Fruit fly (Drosophila melanogaster) whole organism, prepupa: Measurements from ENCODE around the gene lwr.

Experiments
- CG10631 ChIP-seq: fragments of 200-800 bp; sonication (Bioruptor generic); optimal IDR thresholded peaks from 2 replicates; lab custom pipeline; 2016; ENCODE audit warnings: missing biosample characterization, missing genetic modification characterization
- CG10669 ChIP-seq: fragments of 200-800 bp; sonication (Bioruptor generic); optimal IDR thresholded peaks from 3 replicates; lab custom pipeline; 2018; ENCODE audit warnings: missing biosample characterization, mild to moderate bottlenecking, missing genetic modification characterization, moderate library complexity
- CG11294 ChIP-seq: fragments of 200-800 bp; sonication (Bioruptor generic); IDR thresholded peaks from 2 replicates; pipeline ENCODE4 v1.3.6; 2022; ENCODE audit warnings: missing biosample characterization, missing genetic modification characterization
- CG11762 ChIP-seq: fragments of 200-800 bp; sonication (Bioruptor generic); optimal IDR thresholded peaks from 3 replicates; lab custom pipeline; 2016; ENCODE audit warnings: missing biosample characterization, missing genetic modification characterization; ENCODE audit not compliant: insufficient read depth
- CG11902 ChIP-seq: fragments of 200-800 bp; sonication (Bioruptor generic); optimal IDR thresholded peaks from 3 replicates; lab custom pipeline; 2016; ENCODE audit warnings: missing biosample characterization, missing genetic modification characterization
- CG15336 ChIP-seq: fragments of 200-800 bp; sonication (Bioruptor generic); IDR thresholded peaks from 2 replicates; pipeline ENCODE4 v1.3.6; 2022; ENCODE audit warnings: missing biosample characterization, missing genetic modification characterization
- CG1621 ChIP-seq: fragments of 200-800 bp; sonication (Bioruptor generic); optimal IDR thresholded peaks from 3 replicates; lab custom pipeline; 2018; ENCODE audit warnings: missing biosample characterization, mild to moderate bottlenecking, missing genetic modification characterization
- CG16779 ChIP-seq: fragments of 200-800 bp; sonication (Bioruptor generic); optimal IDR thresholded peaks from 3 replicates; lab custom pipeline; 2017; ENCODE audit warnings: missing biosample characterization, mild to moderate bottlenecking, missing genetic modification characterization
- CG3032 ChIP-seq: fragments of 200-800 bp; optimal IDR thresholded peaks from 2 replicates; lab custom pipeline; 2019; ENCODE audit warnings: missing biosample characterization, mild to moderate bottlenecking, missing genetic modification characterization, moderate library complexity
- CG31627 ChIP-seq: fragments of 200-800 bp; sonication (Bioruptor generic); optimal IDR thresholded peaks from 3 replicates; lab custom pipeline; 2016; ENCODE audit warnings: missing biosample characterization, missing genetic modification characterization
- CG34406 ChIP-seq: fragments of 200-800 bp; sonication (Bioruptor generic); optimal IDR thresholded peaks from 3 replicates; lab custom pipeline; 2016; ENCODE audit warnings: missing biosample characterization, missing genetic modification characterization
- CG3919 ChIP-seq: fragments of 200-800 bp; sonication (Bioruptor generic); optimal IDR thresholded peaks from 3 replicates; lab custom pipeline; 2016; ENCODE audit warnings: missing biosample characterization, missing genetic modification characterization
- CG4318 ChIP-seq: fragments of 200-800 bp; sonication (Bioruptor generic); optimal IDR thresholded peaks from 3 replicates; lab custom pipeline; 2017; ENCODE audit warnings: missing biosample characterization, mild to moderate bottlenecking, missing genetic modification characterization
- CG6163 ChIP-seq: fragments of 200-800 bp; sonication (Bioruptor generic); IDR thresholded peaks from 3 replicates; pipeline ENCODE4 v1.3.6; 2022; ENCODE audit warnings: missing biosample characterization, missing genetic modification characterization
- CG6276 ChIP-seq: fragments of 200-800 bp; sonication (Bioruptor generic); optimal IDR thresholded peaks from 2 replicates; lab custom pipeline; 2017; ENCODE audit warnings: missing biosample characterization, mild to moderate bottlenecking, missing genetic modification characterization
- CG6808 ChIP-seq: fragments of 200-800 bp; sonication (Bioruptor generic); optimal IDR thresholded peaks from 3 replicates; lab custom pipeline; 2017; ENCODE audit warnings: missing biosample characterization, missing genetic modification characterization, mild to moderate bottlenecking, moderate library complexity, missing genetic modification reagents
- CG6854 ChIP-seq: fragments of 200-800 bp; sonication (Bioruptor generic); optimal IDR thresholded peaks from 2 replicates; lab custom pipeline; 2017; ENCODE audit warnings: missing biosample characterization, mild to moderate bottlenecking, missing genetic modification characterization
- CG7368 ChIP-seq: fragments of 200-800 bp; sonication (Bioruptor generic); optimal IDR thresholded peaks from 3 replicates; lab custom pipeline; 2016; ENCODE audit warnings: missing biosample characterization, missing genetic modification characterization
- CG8319 ChIP-seq: fragments of 200-800 bp; sonication (Bioruptor generic); optimal IDR thresholded peaks from 3 replicates; lab custom pipeline; 2016; ENCODE audit warnings: missing biosample characterization, missing genetic modification characterization
- CG9139 ChIP-seq: fragments of 200-800 bp; sonication (Bioruptor generic); optimal IDR thresholded peaks from 3 replicates; lab custom pipeline; 2017; ENCODE audit warnings: missing biosample characterization, mild to moderate bottlenecking, missing genetic modification characterization
- Eip75B ChIP-seq: fragments of 200-800 bp; sonication (Bioruptor generic); optimal IDR thresholded peaks from 3 replicates; lab custom pipeline; 2016; ENCODE audit warnings: missing biosample characterization, missing genetic modification characterization
- Eip78C ChIP-seq: fragments of 200-800 bp; sonication (Bioruptor generic); peaks from one replicate; lab custom pipeline; 2016; ENCODE audit warnings: missing biosample characterization, missing genetic modification characterization
- Ets96B ChIP-seq: fragments of 200-800 bp; optimal IDR thresholded peaks from 2 replicates; lab custom pipeline; 2019; ENCODE audit warnings: missing biosample characterization, mild to moderate bottlenecking, missing genetic modification characterization, moderate library complexity
- Hr38 ChIP-seq: sonication (Bioruptor generic); optimal IDR thresholded peaks from 2 replicates; lab custom pipeline; 2016; ENCODE audit warnings: missing biosample characterization, missing genetic modification characterization
- Hr39 ChIP-seq: fragments of 200-800 bp; sonication (Bioruptor generic); optimal IDR thresholded peaks from 2 replicates; lab custom pipeline; 2016; ENCODE audit warnings: missing biosample characterization, missing genetic modification characterization
- Hr4 ChIP-seq: fragments of 200-800 bp; sonication (Bioruptor generic); optimal IDR thresholded peaks from 3 replicates; lab custom pipeline; 2016; ENCODE audit warnings: missing biosample characterization, missing genetic modification characterization
- Lpt ChIP-seq: fragments of 200-800 bp; sonication (Bioruptor generic); optimal IDR thresholded peaks from 3 replicates; lab custom pipeline; 2016; ENCODE audit warnings: missing biosample characterization, missing genetic modification characterization
- Met ChIP-seq: fragments of 200-800 bp; sonication (Bioruptor generic); optimal IDR thresholded peaks from 3 replicates; lab custom pipeline; 2016; ENCODE audit warnings: missing biosample characterization, missing genetic modification characterization
- OdsH ChIP-seq: fragments of 200-800 bp; sonication (Bioruptor generic); optimal IDR thresholded peaks from 3 replicates; lab custom pipeline; 2016; ENCODE audit warnings: missing biosample characterization, missing genetic modification characterization
- Smox ChIP-seq: fragments of 200-800 bp; sonication (Bioruptor generic); optimal IDR thresholded peaks from 3 replicates; lab custom pipeline; 2016; ENCODE audit warnings: missing biosample characterization, missing genetic modification characterization
- Sox102F ChIP-seq: fragments of 200-800 bp; sonication (Bioruptor generic); optimal IDR thresholded peaks from 2 replicates; lab custom pipeline; 2016; ENCODE audit warnings: missing biosample characterization, mild to moderate bottlenecking, missing genetic modification characterization
- Sox14 ChIP-seq: fragments of 200-800 bp; sonication (Bioruptor generic); optimal IDR thresholded peaks from 3 replicates; lab custom pipeline; 2016; ENCODE audit warnings: missing biosample characterization, missing genetic modification characterization
- Sox15 ChIP-seq: fragments of 200-800 bp; sonication (Bioruptor generic); optimal IDR thresholded peaks from 3 replicates; lab custom pipeline; 2016; ENCODE audit warnings: missing biosample characterization, missing genetic modification characterization
- acj6 ChIP-seq: fragments of 200-800 bp; sonication (Bioruptor generic); optimal IDR thresholded peaks from 3 replicates; lab custom pipeline; 2016; ENCODE audit warnings: missing biosample characterization, missing genetic modification characterization
- dac ChIP-seq: fragments of 200-800 bp; sonication (Bioruptor generic); optimal IDR thresholded peaks from 2 replicates; lab custom pipeline; 2017; ENCODE audit warnings: missing biosample characterization, mild to moderate bottlenecking, missing genetic modification characterization
- dsx ChIP-seq: fragments of 200-800 bp; optimal IDR thresholded peaks from 3 replicates; lab custom pipeline; 2019; ENCODE audit warnings: missing biosample characterization, mild to moderate bottlenecking, missing genetic modification characterization, moderate library complexity; ENCODE audit not compliant: poor library complexity, severe bottlenecking
- eg ChIP-seq: fragments of 200-800 bp; sonication (Bioruptor generic); IDR thresholded peaks from 3 replicates; pipeline ENCODE4 v1.3.6; 2022; ENCODE audit warnings: missing biosample characterization, missing genetic modification characterization
- esn ChIP-seq: fragments of 200-800 bp; sonication (Bioruptor generic); optimal IDR thresholded peaks from 2 replicates; lab custom pipeline; 2016; ENCODE audit warnings: missing biosample characterization, mild to moderate bottlenecking, missing genetic modification characterization, moderate library complexity
- fd59A ChIP-seq: fragments of 200-800 bp; sonication (Bioruptor generic); optimal IDR thresholded peaks from 2 replicates; lab custom pipeline; 2017; ENCODE audit warnings: missing biosample characterization, mild to moderate bottlenecking, missing genetic modification characterization, missing genetic modification reagents
- lz ChIP-seq: fragments of 200-800 bp; sonication (Bioruptor generic); optimal IDR thresholded peaks from 3 replicates; lab custom pipeline; 2016; ENCODE audit warnings: missing biosample characterization, missing genetic modification characterization
- net ChIP-seq: fragments of 200-800 bp; sonication (Bioruptor generic); optimal IDR thresholded peaks from 3 replicates; lab custom pipeline; 2016; ENCODE audit warnings: missing biosample characterization, missing genetic modification characterization
- ss ChIP-seq, 2 experiments: fragments of 200-800 bp; sonication (Bioruptor generic); optimal IDR thresholded peaks; 2 replicates in 1 of 2; 3 replicates in 1 of 2; lab custom pipeline; 2017 to 2018; ENCODE audit warnings: mild to moderate bottlenecking in 2 of 2, missing biosample characterization in 2 of 2, missing genetic modification characterization in 2 of 2, moderate library complexity in 1 of 2
- svp ChIP-seq: fragments of 200-800 bp; sonication (Bioruptor generic); peaks from one replicate; lab custom pipeline; 2016; ENCODE audit warnings: missing biosample characterization, missing genetic modification characterization
- topi ChIP-seq: fragments of 200-800 bp; sonication (Bioruptor generic); optimal IDR thresholded peaks from 3 replicates; lab custom pipeline; 2016; ENCODE audit warnings: missing biosample characterization, missing genetic modification characterization
- vri ChIP-seq: fragments of 200-800 bp; sonication (Bioruptor generic); optimal IDR thresholded peaks from 3 replicates; lab custom pipeline; 2016; ENCODE audit warnings: missing biosample characterization, mild to moderate bottlenecking, missing genetic modification characterization

Gene lwr

dm6 chr2L:540572-541210 lies 1.7 kb downstream of the lwr start:
- TF ChIP-seq Eip78C (peak; percentile 74), Smox (GFP tag; lab: Kevin White, UChicago) (peak; percentile 16), CG6808 (GFP tag; lab: Kevin White, UChicago) (peak; percentile 9), Sox14 (GFP tag; lab: Kevin White, UChicago) (peak; percentile 19), CG15336 (GFP tag; lab: Robert Waterston, UW) (peak; percentile 9; the same call in 1 of the 2 replicates), CG1621 (tag; lab: Kevin White, UChicago) (peak; percentile 41), ss (GFP tag; optimal IDR thresholded peaks at IDR 0.05; lab: Kevin White, UChicago) (peak in 1 of 2 experiments; percentile 6), CG31627 (GFP tag; lab: Kevin White, UChicago) (peak; percentile 36), svp (GFP tag; lab: Kevin White, UChicago) (peak; percentile 33), OdsH (GFP tag; lab: Kevin White, UChicago) (no peak), CG11762 (GFP tag; lab: Kevin White, UChicago) (no peak)
- TF ChIP-seq, all 60 proteins: peak for 9

dm6 chr2L:533734-534133 lies 8.6 kb downstream of the lwr start:
- TF ChIP-seq svp (GFP tag; lab: Kevin White, UChicago) (peak; percentile 69), CG6854 (GFP tag; lab: Kevin White, UChicago) (peak; percentile 24), CG10669 (GFP tag; lab: Kevin White, UChicago) (peak; percentile 13), CG31627 (GFP tag; lab: Kevin White, UChicago) (no peak), Hr38 (GFP tag; lab: Kevin White, UChicago) (no peak), dsx (peak; percentile 15)

- TF ChIP-seq Met (GFP tag; lab: Kevin White, UChicago) (peak; percentile 96), Hr4 (GFP tag; lab: Kevin White, UChicago) (no peak), Hr39 (GFP tag; lab: Kevin White, UChicago) (peak; percentile 95), ss (GFP tag; optimal IDR thresholded peaks at IDR 0.05; lab: Kevin White, UChicago) (peak; percentile 60 to 73), CG15336 (GFP tag; lab: Robert Waterston, UW) (peak; percentile 36; the same call in 1 of the 2 replicates), lz (peak; percentile 93), Sox14 (GFP tag; lab: Kevin White, UChicago) (peak; percentile 91), CG11902 (GFP tag; lab: Kevin White, UChicago) (peak; percentile 81), CG3919 (GFP tag; lab: Kevin White, UChicago) (peak; percentile 87), Ets96B (tag; lab: Kevin White, UChicago) (peak; percentile 64), CG6163 (GFP tag; lab: Robert Waterston, UW) (peak; percentile 86), CG9139 (no peak), Eip75B (GFP tag; lab: Kevin White, UChicago) (peak; percentile 90), Sox102F (peak; percentile 97), eg (GFP tag; lab: Robert Waterston, UW) (no peak), CG8319 (peak; percentile 37), CG34406 (GFP tag; lab: Kevin White, UChicago) (peak; percentile 72), CG16779 (tag; lab: Kevin White, UChicago) (peak; percentile 66), CG1621 (tag; lab: Kevin White, UChicago) (peak; percentile 67), Lpt (GFP tag; lab: Kevin White, UChicago) (peak; percentile 19), CG31627 (GFP tag; lab: Kevin White, UChicago) (peak; percentile 96), CG6276 (GFP tag; lab: Kevin White, UChicago) (no peak), CG10631 (GFP tag; lab: Kevin White, UChicago) (peak; percentile 80), vri (GFP tag; lab: Kevin White, UChicago) (peak; percentile 96), CG4318 (GFP tag; lab: Kevin White, UChicago) (no peak), CG3032 (tag; lab: Kevin White, UChicago) (peak; percentile 25), fd59A (GFP tag; lab: Kevin White, UChicago) (peak; percentile 74), net (GFP tag; lab: Kevin White, UChicago) (peak; percentile 82), CG6854 (GFP tag; lab: Kevin White, UChicago) (peak; percentile 91), dac (GFP tag; lab: Kevin White, UChicago) (no peak), esn (GFP tag; lab: Kevin White, UChicago) (peak; percentile 97), topi (GFP tag; lab: Kevin White, UChicago) (peak; percentile 93), OdsH (GFP tag; lab: Kevin White, UChicago) (peak; percentile 89), CG10669 (GFP tag; lab: Kevin White, UChicago) (peak; percentile 51), CG11294 (no peak), acj6 (peak; percentile 81), CG11762 (GFP tag; lab: Kevin White, UChicago) (peak; percentile 29), Sox15 (GFP tag; lab: Kevin White, UChicago) (peak; percentile 71), svp (GFP tag; lab: Kevin White, UChicago) (peak; percentile 98), CG7368 (GFP tag; lab: Kevin White, UChicago) (peak; percentile 75)
Observed at dm6 chr2L:530245-530644, 12.1 kb downstream of the lwr start.
